Fruit fly (Drosophila melanogaster) S2 (cell line): ENCODE measurements around the gene CG6688.

Source experiments
- CG8478 ChIP-seq: fragments of >200 bp; optimal IDR thresholded peaks from 2 replicates; lab custom pipeline; 2018
- CTCF ChIP-seq, 2 experiments: fragments of >200 bp; optimal IDR thresholded peaks; 2 replicates each; lab custom pipeline; 2018

Gene CG6688

DNA sequence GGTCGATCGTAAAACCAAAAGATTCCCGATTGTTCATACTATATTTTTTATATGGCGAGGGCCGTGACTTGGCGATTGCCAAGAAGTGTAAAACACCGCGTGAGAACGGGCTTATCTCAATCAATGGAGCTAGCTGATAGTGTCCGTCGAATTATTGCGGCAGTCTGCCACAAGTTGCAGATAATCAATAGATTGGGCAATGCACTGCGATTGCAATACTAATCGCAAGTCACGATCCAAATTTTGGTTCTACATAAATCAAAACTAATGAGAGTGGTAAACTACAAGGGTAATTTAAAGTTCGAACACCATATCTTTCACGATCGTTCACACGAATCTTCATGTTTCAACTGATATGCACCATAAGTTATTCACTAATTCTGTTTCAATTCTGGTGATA lies 44.5 kb downstream of the CG6688 start:
- TF ChIP-seq CG8478 (lab: Kevin White, UChicago) = no peak
- no peak for TF ChIP-seq CTCF (optimal IDR thresholded peaks at IDR 0.05; lab: Kevin White, UChicago)

DNA sequence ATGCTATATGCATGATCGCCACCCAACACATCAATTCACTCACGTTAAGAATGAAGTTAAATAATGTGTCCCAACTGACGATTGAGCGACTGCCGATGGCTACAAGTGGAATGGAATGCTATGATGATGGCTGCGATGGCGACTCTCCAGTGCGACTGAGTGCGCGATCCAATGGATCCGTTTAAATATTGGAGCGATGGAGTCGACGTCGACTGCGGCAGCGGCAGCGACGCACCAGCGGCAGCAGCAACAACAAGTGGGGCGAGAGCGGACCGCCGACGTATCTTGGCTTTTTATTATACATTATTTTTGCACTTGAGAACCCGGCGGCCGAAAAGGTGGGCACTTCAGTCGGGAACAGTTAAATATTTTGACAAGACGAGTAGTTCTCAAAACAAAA lies 45.2 kb downstream of the CG6688 start:
- TF ChIP-seq CG8478 (lab: Kevin White, UChicago) (no peak), CTCF (optimal IDR thresholded peaks at IDR 0.05; lab: Kevin White, UChicago) (no peak)

DNA sequence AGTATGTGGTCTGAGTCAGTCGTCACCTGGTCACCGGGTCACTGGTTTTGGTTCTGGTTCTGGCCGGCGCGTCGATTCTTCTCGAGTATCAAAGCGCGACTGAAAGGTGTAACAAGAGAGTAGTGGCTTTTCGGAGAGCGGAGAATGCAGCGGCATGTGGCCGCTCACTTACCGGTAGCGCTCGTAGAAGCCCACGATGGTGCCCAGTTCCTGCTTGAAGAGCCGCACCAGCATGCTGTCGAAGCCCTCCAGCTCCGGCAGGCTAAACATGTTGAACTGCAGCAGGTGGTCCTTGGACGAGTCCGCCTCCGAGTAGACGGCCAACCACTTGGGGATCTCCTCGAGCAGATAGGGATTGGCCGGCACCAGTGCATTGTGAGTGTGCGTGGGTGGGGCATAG lies 46.6 kb downstream of the CG6688 start, which contains the start of gene Ctns:
TSS of gene Ctns (minus strand) at position 101 of the 400 bp plus-strand sequence.
- TF ChIP-seq CG8478 (lab: Kevin White, UChicago) = no peak
- TF ChIP-seq CTCF (optimal IDR thresholded peaks at IDR 0.05; lab: Kevin White, UChicago) = no peak

DNA sequence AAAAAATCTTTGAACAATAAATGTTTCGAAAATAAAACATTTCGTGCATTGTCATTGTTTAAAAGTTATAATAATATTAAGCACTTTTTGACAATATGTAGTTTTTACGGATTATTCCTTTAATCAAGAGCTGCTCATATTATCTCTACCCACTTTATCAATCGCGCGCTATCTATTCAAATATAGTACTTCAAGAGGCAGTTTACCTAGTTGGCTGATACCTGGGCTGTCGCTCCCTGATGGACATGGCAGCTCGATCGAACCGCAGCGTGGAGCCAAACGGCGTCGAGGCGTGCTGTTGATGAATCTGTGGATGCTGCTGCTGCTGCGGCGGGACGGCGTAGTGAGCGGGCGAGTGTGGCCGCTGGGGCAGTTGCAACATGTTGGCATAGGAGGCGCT lies 48.0 kb downstream of the CG6688 start:
- TF ChIP-seq CTCF (optimal IDR thresholded peaks at IDR 0.05; lab: Kevin White, UChicago) (no peak), CG8478 (lab: Kevin White, UChicago) (no peak)

DNA sequence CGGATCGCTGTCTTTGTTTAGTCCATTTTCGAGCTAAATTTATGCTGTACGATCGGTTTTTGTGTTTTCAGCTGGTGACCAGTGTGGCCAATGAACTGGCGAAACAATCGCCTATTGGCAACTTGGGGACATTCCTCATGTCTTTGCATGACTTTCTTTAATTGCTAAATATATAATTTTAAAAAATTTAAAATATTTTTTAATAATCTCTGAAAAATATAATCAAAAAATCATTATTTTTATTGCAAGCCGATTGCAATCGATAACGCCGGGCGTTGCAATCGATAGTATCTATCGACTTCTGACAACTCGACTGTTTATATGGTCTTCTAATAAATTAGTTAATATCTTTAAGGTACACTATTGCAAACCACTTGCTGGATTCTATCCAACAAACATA lies 49.0 kb downstream of the CG6688 start, which contains the start of the genes sav and Ublcp1:
TSS of gene sav (minus strand) at position 96 of the 400 bp plus-strand sequence.
TSS of gene Ublcp1 (plus strand) at position 285 of the 400 bp plus-strand sequence.
- no peak for TF ChIP-seq CG8478 (lab: Kevin White, UChicago)
- TF ChIP-seq CTCF (optimal IDR thresholded peaks at IDR 0.05; lab: Kevin White, UChicago) = no peak
